Worm (Caenorhabditis elegans) whole organism, midembryonic: ENCODE measurements around the gene soc-2.

Source experiments
- T22C8.4 ChIP-seq: fragments of 200-800 bp; sonication (Bioruptor generic); IDR thresholded peaks from 2 replicates; pipeline ENCODE4 v1.3.6; 2022; ENCODE audit warnings: missing genetic modification characterization, missing compliant biosample characterization
- flt-1 ChIP-seq: fragments of 200-800 bp; sonication (Bioruptor generic); IDR thresholded peaks from 2 replicates; pipeline ENCODE4 v1.3.6; 2022; ENCODE audit warnings: missing genetic modification characterization, missing compliant biosample characterization

DNA sequence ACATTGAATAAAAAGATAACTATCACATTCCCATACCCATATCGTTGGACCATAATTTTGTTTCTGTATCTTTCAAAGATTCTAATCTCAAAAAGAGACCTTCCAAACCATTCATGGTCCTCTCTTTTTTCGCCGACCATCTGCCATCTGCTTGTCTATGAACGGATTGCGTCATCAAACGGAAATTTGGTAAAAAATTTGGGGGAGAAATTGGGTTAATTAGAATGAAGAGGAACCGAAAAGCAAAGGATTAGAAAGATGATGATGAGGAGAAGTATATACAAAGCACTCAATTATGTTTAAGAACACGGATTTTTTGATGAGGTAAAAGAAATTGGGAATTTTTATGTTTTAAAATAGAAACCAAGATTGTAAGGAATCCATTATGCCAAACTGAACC is 42.3 kb downstream of the soc-2 start:
- no peak for TF ChIP-seq flt-1
- no peak for TF ChIP-seq T22C8.4 (GFP tag; lab: Robert Waterston, UW)
